Fruit fly (Drosophila melanogaster) S2 (cell line): ENCODE results near the gene tst.

Source experiments
- CG8478 ChIP-seq: fragments of >200 bp; optimal IDR thresholded peaks from 2 replicates; lab custom pipeline; 2018
- CTCF ChIP-seq, 2 experiments: fragments of >200 bp; optimal IDR thresholded peaks; 2 replicates each; lab custom pipeline; 2018

dm6 chr3R:23732533-23732932 lies 40.1 kb downstream of the tst start:
- no peak for TF ChIP-seq CG8478 (lab: Kevin White, UChicago)
- TF ChIP-seq CTCF (optimal IDR thresholded peaks at IDR 0.05; lab: Kevin White, UChicago): no peak
